Fruit fly (Drosophila melanogaster): Measurements from ENCODE around the gene Rtel1.

Gene Rtel1

dm6 chrX:5718476-5719012 is 29.0 kb upstream of the Rtel1 start (continued):
- no peak for TF ChIP-seq CG1792 (GFP tag; optimal IDR thresholded peaks at IDR 0.05)
- peak; percentile 59 for TF ChIP-seq Oli (tag; optimal IDR thresholded peaks at IDR 0.05)
- no peak for TF ChIP-seq disco-r (GFP tag; optimal IDR thresholded peaks at IDR 0.05)
- TF ChIP-seq Gsc (GFP tag; IDR thresholded peaks at IDR 0.05): no peak
- 0 out of 3 replicates have a peak, but pooled peaks have one; percentile 22 for TF ChIP-seq CG17361 (GFP tag; IDR thresholded peaks at IDR 0.05)
- no peak for TF ChIP-seq cad (GFP tag; optimal IDR thresholded peaks at IDR 0.05)
- TF ChIP-seq CG2116 (GFP tag; optimal IDR thresholded peaks at IDR 0.05): no peak
- TF ChIP-seq peb (GFP tag; IDR thresholded peaks at IDR 0.05): no peak
- TF ChIP-seq CG6689 (GFP tag; IDR thresholded peaks at IDR 0.05): peak; percentile 65
- TF ChIP-seq ci (GFP tag; IDR thresholded peaks at IDR 0.05): peak; percentile 63; the same call in 1 of the 3 replicates
- no peak for TF ChIP-seq tll (GFP tag; optimal IDR thresholded peaks at IDR 0.05)
- TF ChIP-seq p53 (GFP tag; optimal IDR thresholded peaks at IDR 0.05): no peak
- no peak for TF ChIP-seq aop (GFP tag; IDR thresholded peaks at IDR 0.05)
- TF ChIP-seq CTCF (GFP tag; optimal IDR thresholded peaks at IDR 0.05): no peak
- peak; percentile 80 for TF ChIP-seq CG9932 (GFP tag; IDR thresholded peaks at IDR 0.05)
- no peak for TF ChIP-seq Camta (GFP tag; optimal IDR thresholded peaks at IDR 0.05)
- no peak for TF ChIP-seq Dad (GFP tag; optimal IDR thresholded peaks at IDR 0.05)
- TF ChIP-seq C15 (GFP tag; IDR thresholded peaks at IDR 0.05): 0 out of 3 replicates have a peak, but pooled peaks have one; percentile 17
- TF ChIP-seq crol (GFP tag; IDR thresholded peaks at IDR 0.05): 0 out of 2 replicates have a peak, but pooled peaks have one; percentile 13
- TF ChIP-seq Drgx (GFP tag; IDR thresholded peaks at IDR 0.05): peak; percentile 50; the same call in 1 of the 2 replicates
- TF ChIP-seq gt (GFP tag; IDR thresholded peaks at IDR 0.05): no peak
- peak; percentile 72 for TF ChIP-seq al (GFP tag; IDR thresholded peaks at IDR 0.05)
- TF ChIP-seq CG6765 (GFP tag; optimal IDR thresholded peaks at IDR 0.05): peak; percentile 2
- peak; percentile 90 for TF ChIP-seq CG32532 (GFP tag; IDR thresholded peaks at IDR 0.05)
- no peak for TF ChIP-seq CG31365 (tag; optimal IDR thresholded peaks at IDR 0.05)
- TF ChIP-seq pzg (GFP tag; optimal IDR thresholded peaks at IDR 0.05): no peak
- TF ChIP-seq bsh (GFP tag; optimal IDR thresholded peaks at IDR 0.05): peak in 1 of 2 experiments; percentile 33
- no peak for TF ChIP-seq ems (GFP tag; optimal IDR thresholded peaks at IDR 0.05)
- peak; percentile 85 for TF ChIP-seq CG2678 (tag; optimal IDR thresholded peaks at IDR 0.05)
- no peak for TF ChIP-seq pan (optimal IDR thresholded peaks at IDR 0.05)
- TF ChIP-seq pan (GFP tag; optimal IDR thresholded peaks at IDR 0.05 in 1 of 2, IDR thresholded peaks at IDR 0.05 in 1 of 2): peak in 1 of 2 experiments; percentile 65
- no peak for TF ChIP-seq ATbp (GFP tag; optimal IDR thresholded peaks at IDR 0.05)

DNA sequence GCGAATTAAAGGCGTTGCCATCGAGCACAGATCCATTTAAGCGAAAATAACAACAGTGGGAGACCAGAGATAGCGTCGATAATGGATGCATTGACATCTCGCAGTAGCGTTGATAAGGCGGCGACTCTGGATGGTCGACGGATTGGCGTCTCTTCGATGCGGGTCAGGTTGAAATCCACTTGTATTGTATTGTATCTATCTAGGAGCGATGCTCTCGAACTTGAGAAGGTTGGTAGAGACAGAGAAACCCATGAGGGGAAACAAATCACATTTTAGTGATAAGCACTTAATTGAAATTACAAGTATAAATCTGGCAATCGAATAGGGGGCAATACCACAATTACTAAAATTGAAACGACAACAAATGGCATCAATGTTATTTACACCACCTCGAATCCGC is 24.0 kb upstream of the Rtel1 start:
- no peak for TF ChIP-seq ind (GFP tag; optimal IDR thresholded peaks at IDR 0.05)
- no peak for TF ChIP-seq CG6272 (GFP tag; IDR thresholded peaks at IDR 0.05)
- TF ChIP-seq Hand (GFP tag; optimal IDR thresholded peaks at IDR 0.05): no peak
- no peak for TF ChIP-seq Oaz (GFP tag; IDR thresholded peaks at IDR 0.05)
- no peak for TF ChIP-seq Mrtf (GFP tag; IDR thresholded peaks at IDR 0.05)
- no peak for TF ChIP-seq Antp (GFP tag; optimal IDR thresholded peaks at IDR 0.05)
- TF ChIP-seq CG31441 (GFP tag; IDR thresholded peaks at IDR 0.05): no peak
- TF ChIP-seq Atf6 (GFP tag; IDR thresholded peaks at IDR 0.05): no peak
- no peak for TF ChIP-seq klu (GFP tag; IDR thresholded peaks at IDR 0.05)
- no peak for TF ChIP-seq caup (GFP tag; optimal IDR thresholded peaks at IDR 0.05; ENCODE audit: severe bottlenecking)

Measured in whole organism, embryonic.